Fruit fly (Drosophila melanogaster) whole organism, pupa: ENCODE data around the gene nmdyn-D7.

Experiments used
- CG12605 ChIP-seq: fragments of 200-800 bp; sonication (Bioruptor generic); IDR thresholded peaks from 2 replicates; pipeline ENCODE4 v1.3.6; 2022; ENCODE audit warnings: missing biosample characterization, missing genetic modification characterization
- CG17806 ChIP-seq: fragments of 200-800 bp; sonication (Bioruptor generic); optimal IDR thresholded peaks from 2 replicates; lab custom pipeline; 2018; ENCODE audit warnings: missing biosample characterization, mild to moderate bottlenecking, missing genetic modification characterization, moderate library complexity
- CG8159 ChIP-seq: fragments of 200-800 bp; sonication (Bioruptor generic); optimal IDR thresholded peaks from 3 replicates; lab custom pipeline; 2018; ENCODE audit warnings: missing biosample characterization, mild to moderate bottlenecking, missing genetic modification characterization, moderate library complexity
- D1 ChIP-seq: fragments of 200-800 bp; sonication (Bioruptor generic); optimal IDR thresholded peaks from 2 replicates; lab custom pipeline; 2018; ENCODE audit warnings: missing biosample characterization, mild to moderate bottlenecking, missing genetic modification characterization, moderate library complexity
- EcR ChIP-seq: fragments of 200-800 bp; sonication (Bioruptor generic); optimal IDR thresholded peaks from 3 replicates; lab custom pipeline; 2019; ENCODE audit warnings: missing biosample characterization, missing genetic modification characterization, mild to moderate bottlenecking, moderate library complexity, missing genetic modification reagents
- gl ChIP-seq: fragments of 200-800 bp; sonication (Bioruptor generic); optimal IDR thresholded peaks from 2 replicates; lab custom pipeline; 2018; ENCODE audit warnings: missing biosample characterization, mild to moderate bottlenecking, missing genetic modification characterization

- no peak for TF ChIP-seq EcR
- TF ChIP-seq CG8159 (tag; lab: Kevin White, UChicago): no peak
- no peak for TF ChIP-seq gl (tag; lab: Kevin White, UChicago)
- no peak for TF ChIP-seq CG17806 (tag; lab: Kevin White, UChicago)
- no peak for TF ChIP-seq D1 (tag; lab: Kevin White, UChicago)
- no peak for TF ChIP-seq CG12605 (GFP tag; lab: Robert Waterston, UW)
Measured at dm6 chr3R:9643977-9644376, 35.8 kb upstream of the nmdyn-D7 start.
